Fruit fly (Drosophila melanogaster) whole organism, embryonic: ENCODE data around the gene Spt6.
A peak's percentile ranks its signal among the peaks of the same experiment; 100 is the strongest.

Experiments used
- Bdp1 ChIP-seq: fragments of 200-800 bp; sonication (Bioruptor generic); optimal IDR thresholded peaks from 3 replicates; lab custom pipeline; 2016; ENCODE audit warnings: missing biosample characterization, missing genetic modification characterization
- CG10565 ChIP-seq: fragments of 200-800 bp; sonication (Bioruptor generic); optimal IDR thresholded peaks from 3 replicates; lab custom pipeline; 2016; ENCODE audit warnings: missing biosample characterization, mild to moderate bottlenecking, missing genetic modification characterization
- CG12236 ChIP-seq: fragments of 200-800 bp; sonication (Bioruptor generic); optimal IDR thresholded peaks from 2 replicates; lab custom pipeline; 2016; ENCODE audit warnings: missing biosample characterization, missing genetic modification characterization
- CG12744 ChIP-seq: fragments of 200-800 bp; sonication (Bioruptor generic); optimal IDR thresholded peaks from 2 replicates; lab custom pipeline; 2016; ENCODE audit warnings: missing biosample characterization, missing genetic modification characterization
- CG13296 ChIP-seq: fragments of 200-800 bp; sonication (Bioruptor generic); optimal IDR thresholded peaks from 3 replicates; lab custom pipeline; 2018; ENCODE audit warnings: missing biosample characterization, mild to moderate bottlenecking, missing genetic modification characterization
- CG13775 ChIP-seq: fragments of 200-800 bp; sonication (Bioruptor generic); optimal IDR thresholded peaks from 3 replicates; lab custom pipeline; 2017; ENCODE audit warnings: missing biosample characterization, mild to moderate bottlenecking, missing genetic modification characterization
- CG14860 ChIP-seq: fragments of 200-800 bp; sonication (Bioruptor generic); IDR thresholded peaks from 3 replicates; pipeline ENCODE4 v1.3.6; 2022; ENCODE audit warnings: missing biosample characterization, missing genetic modification characterization; ENCODE audit not compliant: partially characterized antibody
- CG18599 ChIP-seq: fragments of 200-800 bp; sonication (Bioruptor generic); optimal IDR thresholded peaks from 3 replicates; lab custom pipeline; 2017; ENCODE audit warnings: missing biosample characterization, missing genetic modification characterization, mild to moderate bottlenecking, moderate library complexity, missing genetic modification reagents
- CG2129 ChIP-seq: fragments of 200-800 bp; sonication (Bioruptor generic); IDR thresholded peaks from 2 replicates; pipeline ENCODE4 v1.3.6; 2022; ENCODE audit warnings: missing biosample characterization, missing genetic modification characterization; ENCODE audit not compliant: partially characterized antibody
- CG2199 ChIP-seq: fragments of 200-800 bp; sonication (Bioruptor generic); IDR thresholded peaks from 3 replicates; pipeline ENCODE4 v1.3.6; 2022; ENCODE audit warnings: missing biosample characterization, missing genetic modification characterization
- CG30403 ChIP-seq: fragments of 200-800 bp; sonication (Bioruptor generic); optimal IDR thresholded peaks from 3 replicates; lab custom pipeline; 2016; ENCODE audit warnings: missing biosample characterization, missing genetic modification characterization
- CG33557 ChIP-seq: fragments of 200-800 bp; sonication (Bioruptor generic); optimal IDR thresholded peaks from 2 replicates; lab custom pipeline; 2019; ENCODE audit warnings: missing biosample characterization, mild to moderate bottlenecking, missing genetic modification characterization, moderate library complexity
- CG4282 ChIP-seq: fragments of 200-800 bp; sonication (Bioruptor generic); optimal IDR thresholded peaks from 2 replicates; lab custom pipeline; 2016; ENCODE audit warnings: missing biosample characterization, missing genetic modification characterization
- CG43689 ChIP-seq: fragments of 200-800 bp; sonication (Bioruptor generic); IDR thresholded peaks from 2 replicates; pipeline ENCODE4 v1.3.6; 2022; ENCODE audit warnings: missing biosample characterization, missing genetic modification characterization
- CG4820 ChIP-seq: fragments of 200-800 bp; sonication (Bioruptor generic); optimal IDR thresholded peaks from 3 replicates; lab custom pipeline; 2016; ENCODE audit warnings: missing biosample characterization, missing genetic modification characterization
- CG6791 ChIP-seq: fragments of 200-800 bp; sonication (Bioruptor generic); IDR thresholded peaks from 3 replicates; pipeline ENCODE4 v1.3.6; 2022; ENCODE audit warnings: missing biosample characterization, missing genetic modification characterization; ENCODE audit not compliant: partially characterized antibody
- CG6854 ChIP-seq: fragments of 200-800 bp; sonication (Bioruptor generic); optimal IDR thresholded peaks from 3 replicates; lab custom pipeline; 2017; ENCODE audit warnings: missing biosample characterization, mild to moderate bottlenecking, missing genetic modification characterization
- CG7987 ChIP-seq: fragments of 200-800 bp; sonication (Bioruptor generic); optimal IDR thresholded peaks from 2 replicates; lab custom pipeline; 2018; ENCODE audit warnings: missing biosample characterization, mild to moderate bottlenecking, missing genetic modification characterization, moderate library complexity
- Dek ChIP-seq: fragments of 200-800 bp; sonication (Bioruptor generic); optimal IDR thresholded peaks from 3 replicates; lab custom pipeline; 2019; ENCODE audit warnings: missing biosample characterization, mild to moderate bottlenecking, missing genetic modification characterization, moderate library complexity
- Ets65A ChIP-seq: fragments of 200-800 bp; sonication (Bioruptor generic); peaks from one replicate; lab custom pipeline; 2016; ENCODE audit warnings: missing biosample characterization, missing genetic modification characterization
- Hand ChIP-seq: fragments of 200-800 bp; sonication (Bioruptor generic); optimal IDR thresholded peaks from 2 replicates; lab custom pipeline; 2017; ENCODE audit warnings: mild to moderate bottlenecking, missing biosample characterization, missing genetic modification reagents, missing genetic modification characterization
- Hey ChIP-seq: fragments of 200-800 bp; sonication (Bioruptor generic); optimal IDR thresholded peaks from 3 replicates; lab custom pipeline; 2018; ENCODE audit warnings: missing biosample characterization, mild to moderate bottlenecking, missing genetic modification characterization
- Hr51 ChIP-seq, 2 experiments: fragments of 200-800 bp; sonication (Bioruptor generic); optimal IDR thresholded peaks; 2 replicates in 1 of 2; 3 replicates in 1 of 2; lab custom pipeline; 2016 to 2018; ENCODE audit warnings: missing biosample characterization in 2 of 2, missing genetic modification characterization in 2 of 2, mild to moderate bottlenecking in 1 of 2, moderate library complexity in 1 of 2
- Hr78 ChIP-seq, 2 experiments: fragments of 200-800 bp in 1 of 2; fragments of >200 bp in 1 of 2; sonication (Bioruptor generic) in 1 of 2; optimal IDR thresholded peaks; 2 replicates each; lab custom pipeline; 2017 to 2019; ENCODE audit warnings: missing biosample characterization in 2 of 2, missing genetic modification characterization in 2 of 2, mild to moderate bottlenecking in 1 of 2, moderate library complexity in 1 of 2
- Hsf ChIP-seq: fragments of 200-800 bp; sonication (Bioruptor generic); optimal IDR thresholded peaks from 3 replicates; lab custom pipeline; 2016; ENCODE audit warnings: missing biosample characterization, missing genetic modification characterization
- Mad ChIP-seq: fragments of 200-800 bp; sonication (Bioruptor generic); optimal IDR thresholded peaks from 2 replicates; lab custom pipeline; 2016; ENCODE audit warnings: missing biosample characterization, missing genetic modification characterization
- Med ChIP-seq: fragments of 200-800 bp; sonication (Bioruptor generic); peaks from one replicate; lab custom pipeline; 2016; ENCODE audit warnings: missing biosample characterization, missing genetic modification characterization, mild to moderate bottlenecking, inconsistent platforms, moderate library complexity
- Mrtf ChIP-seq: fragments of 200-800 bp; sonication (Bioruptor generic); IDR thresholded peaks from 3 replicates; pipeline ENCODE4 v1.3.6; 2022; ENCODE audit warnings: missing biosample characterization, missing genetic modification characterization
- Myb ChIP-seq: fragments of 200-800 bp; sonication (Bioruptor generic); optimal IDR thresholded peaks from 2 replicates; lab custom pipeline; 2016; ENCODE audit warnings: missing biosample characterization, missing genetic modification characterization
- NC2β ChIP-seq: fragments of 200-800 bp; sonication (Bioruptor generic); optimal IDR thresholded peaks from 2 replicates; lab custom pipeline; 2016; ENCODE audit warnings: missing biosample characterization, missing genetic modification characterization
- Side ChIP-seq: fragments of 200-800 bp; sonication (Bioruptor generic); optimal IDR thresholded peaks from 2 replicates; lab custom pipeline; 2016; ENCODE audit warnings: missing biosample characterization, missing genetic modification characterization
- Vsx1 ChIP-seq: fragments of 200-800 bp; sonication (Bioruptor generic); optimal IDR thresholded peaks from 2 replicates; lab custom pipeline; 2017; ENCODE audit warnings: missing biosample characterization, mild to moderate bottlenecking, missing genetic modification characterization, missing genetic modification reagents
- ara ChIP-seq: fragments of 200-800 bp; sonication (Bioruptor generic); IDR thresholded peaks from 2 replicates; pipeline ENCODE4 v1.3.6; 2022; ENCODE audit warnings: missing biosample characterization, missing genetic modification characterization
- cg ChIP-seq: fragments of 200-800 bp; sonication (Bioruptor generic); optimal IDR thresholded peaks from 3 replicates; lab custom pipeline; 2019; ENCODE audit warnings: missing biosample characterization, mild to moderate bottlenecking, missing genetic modification characterization, moderate library complexity
- dpn ChIP-seq, 2 experiments: fragments of 200-800 bp; sonication (Bioruptor generic); optimal IDR thresholded peaks; 3 replicates each; lab custom pipeline; 2016; ENCODE audit warnings: missing biosample characterization in 2 of 2, missing genetic modification characterization in 2 of 2
- dysf ChIP-seq: fragments of 200-800 bp; sonication (Bioruptor generic); IDR thresholded peaks from 3 replicates; pipeline ENCODE4 v1.3.6; 2022; ENCODE audit warnings: missing biosample characterization, missing genetic modification characterization
- exex ChIP-seq: fragments of 200-800 bp; sonication (Bioruptor generic); optimal IDR thresholded peaks from 4 replicates; lab custom pipeline; 2018; ENCODE audit warnings: missing biosample characterization, mild to moderate bottlenecking, missing genetic modification characterization, moderate library complexity
- eyg ChIP-seq: fragments of 200-800 bp; sonication (Bioruptor generic); optimal IDR thresholded peaks from 3 replicates; lab custom pipeline; 2016; ENCODE audit warnings: missing biosample characterization, missing genetic modification characterization
- lmd ChIP-seq: fragments of 200-800 bp; sonication (Bioruptor generic); IDR thresholded peaks from 2 replicates; pipeline ENCODE4 v1.3.6; 2022; ENCODE audit warnings: missing biosample characterization, missing genetic modification characterization
- luna ChIP-seq: fragments of 200-800 bp; sonication (Bioruptor generic); optimal IDR thresholded peaks from 2 replicates; lab custom pipeline; 2016; ENCODE audit warnings: missing biosample characterization, missing genetic modification characterization
- mirr ChIP-seq: fragments of 200-800 bp; sonication (Bioruptor generic); optimal IDR thresholded peaks from 3 replicates; lab custom pipeline; 2018; ENCODE audit warnings: missing biosample characterization, mild to moderate bottlenecking, missing genetic modification characterization
- peb ChIP-seq: fragments of 200-800 bp; sonication (Bioruptor generic); IDR thresholded peaks from 2 replicates; pipeline ENCODE4 v1.3.6; 2022; ENCODE audit warnings: missing biosample characterization, missing genetic modification characterization
- psq ChIP-seq: fragments of 200-800 bp; sonication (Bioruptor generic); optimal IDR thresholded peaks from 2 replicates; lab custom pipeline; 2017; ENCODE audit warnings: missing biosample characterization, missing genetic modification characterization
- pum ChIP-seq: fragments of 200-800 bp; sonication (Bioruptor generic); optimal IDR thresholded peaks from 2 replicates; lab custom pipeline; 2016; ENCODE audit warnings: missing biosample characterization, missing genetic modification characterization
- seq ChIP-seq: fragments of 200-800 bp; sonication (Bioruptor generic); IDR thresholded peaks from 2 replicates; pipeline ENCODE4 v1.3.6; 2022; ENCODE audit warnings: missing biosample characterization, missing genetic modification characterization
- sna ChIP-seq: fragments of 200-800 bp; sonication (Bioruptor generic); IDR thresholded peaks from 2 replicates; pipeline ENCODE4 v1.3.6; 2022; ENCODE audit warnings: missing biosample characterization, missing genetic modification characterization; ENCODE audit not compliant: partially characterized antibody
- sqz ChIP-seq: fragments of 200-800 bp; sonication (Bioruptor generic); optimal IDR thresholded peaks from 3 replicates; lab custom pipeline; 2018; ENCODE audit warnings: missing biosample characterization, mild to moderate bottlenecking, missing genetic modification characterization
- sug ChIP-seq: fragments of 200-800 bp; optimal IDR thresholded peaks from 2 replicates; lab custom pipeline; 2019; ENCODE audit warnings: missing biosample characterization, mild to moderate bottlenecking, missing genetic modification characterization, moderate library complexity
- vfl ChIP-seq: fragments of 200-800 bp; sonication (Bioruptor generic); optimal IDR thresholded peaks from 2 replicates; lab custom pipeline; 2016; ENCODE audit warnings: missing biosample characterization, missing genetic modification characterization
- zen2 ChIP-seq: fragments of 200-800 bp; sonication (Bioruptor generic); IDR thresholded peaks from 3 replicates; pipeline ENCODE4 v1.3.6; 2022; ENCODE audit warnings: missing biosample characterization, missing genetic modification characterization; ENCODE audit not compliant: partially characterized antibody

Gene Spt6

dm6 chrX:6263614-6264130 lies 3.9 kb upstream of the Spt6 start (continued):
- peak; percentile 24 for TF ChIP-seq pum (GFP tag; lab: Kevin White, UChicago)
- TF ChIP-seq CG12236 (GFP tag; lab: Kevin White, UChicago) = no peak
- no peak for TF ChIP-seq CG2199 (GFP tag; lab: Robert Waterston, UW)
- no peak for TF ChIP-seq luna (GFP tag; lab: Kevin White, UChicago)
- peak; percentile 95 for TF ChIP-seq sug (tag; lab: Kevin White, UChicago)
- TF ChIP-seq dysf (GFP tag; lab: Robert Waterston, UW) = peak; percentile 85
- TF ChIP-seq Dek = peak; percentile 51
- TF ChIP-seq CG12744 (GFP tag; lab: Kevin White, UChicago) = peak; percentile 49
- peak; percentile 87 for TF ChIP-seq CG13296 (GFP tag; lab: Kevin White, UChicago)
- TF ChIP-seq Myb (GFP tag; lab: Kevin White, UChicago) = no peak
- peak; percentile 95 for TF ChIP-seq Ets65A (GFP tag; lab: Kevin White, UChicago)
- TF ChIP-seq CG6791 (GFP tag; lab: Robert Waterston, UW) = no peak
- no peak for TF ChIP-seq CG33557 (GFP tag; lab: Kevin White, UChicago)
- TF ChIP-seq CG18599 (GFP tag; lab: Kevin White, UChicago) = peak; percentile 93
- no peak for TF ChIP-seq CG4282 (GFP tag; lab: Kevin White, UChicago)
- TF ChIP-seq sna (GFP tag; lab: Robert Waterston, UW) = no peak
- peak; percentile 33 for TF ChIP-seq Bdp1 (GFP tag; lab: Kevin White, UChicago)
- peak in 1 of 2 experiments; percentile 64 for TF ChIP-seq Hr78 (GFP tag; optimal IDR thresholded peaks at IDR 0.05; lab: Kevin White, UChicago)
- TF ChIP-seq vfl = peak; percentile 30
- peak; percentile 84 for TF ChIP-seq mirr (GFP tag; lab: Kevin White, UChicago)
- TF ChIP-seq exex (tag; lab: Kevin White, UChicago) = peak; percentile 87
- TF ChIP-seq cg = no peak
- 0 out of 2 replicates have a peak, but pooled peaks have one; percentile 15 for TF ChIP-seq peb (GFP tag; lab: Robert Waterston, UW)
- peak; percentile 41 for TF ChIP-seq Side (GFP tag; lab: Kevin White, UChicago)
- no peak for TF ChIP-seq CG2129 (GFP tag; lab: Robert Waterston, UW)
- peak; percentile 18 for TF ChIP-seq Hey (tag; lab: Kevin White, UChicago)
- peak; percentile 57 for TF ChIP-seq sqz
- TF ChIP-seq psq (GFP tag; lab: Kevin White, UChicago) = no peak
- no peak for TF ChIP-seq NC2β (GFP tag; lab: Kevin White, UChicago)
- peak; percentile 66 for TF ChIP-seq Vsx1 (GFP tag; lab: Kevin White, UChicago)
- TF ChIP-seq Med = peak; percentile 94
- peak; percentile 54 for TF ChIP-seq Hsf
- TF ChIP-seq CG43689 = 0 out of 2 replicates have a peak, but pooled peaks have one; percentile 20
- TF ChIP-seq ara (GFP tag; lab: Robert Waterston, UW) = peak; percentile 64; the same call in 1 of the 2 replicates
- peak; percentile 72 for TF ChIP-seq Hand (GFP tag; lab: Kevin White, UChicago)
- TF ChIP-seq eyg (GFP tag; lab: Kevin White, UChicago) = no peak
- peak; percentile 83 for TF ChIP-seq CG6854 (GFP tag; lab: Kevin White, UChicago)
- TF ChIP-seq CG13775 (GFP tag; lab: Kevin White, UChicago) = peak; percentile 70
- TF ChIP-seq CG14860 (GFP tag; lab: Robert Waterston, UW) = no peak
- peak; percentile 44 for TF ChIP-seq CG7987 (GFP tag; lab: Kevin White, UChicago)
- peak; percentile 77 for TF ChIP-seq CG30403
- TF ChIP-seq Mad (GFP tag; lab: Kevin White, UChicago) = peak; percentile 64
- TF ChIP-seq lmd (GFP tag; lab: Robert Waterston, UW) = peak; percentile 77
- peak; percentile 60 for TF ChIP-seq CG4820 (GFP tag; lab: Kevin White, UChicago)
- TF ChIP-seq dpn (GFP tag; optimal IDR thresholded peaks at IDR 0.05; lab: Kevin White, UChicago) = peak; percentile 42 to 63
- peak; percentile 4 to 87 for TF ChIP-seq Hr51 (GFP tag; optimal IDR thresholded peaks at IDR 0.05; lab: Kevin White, UChicago)
- peak; percentile 11 for TF ChIP-seq CG10565 (GFP tag; lab: Kevin White, UChicago)
- TF ChIP-seq zen2 = no peak
- TF ChIP-seq seq (GFP tag; lab: Robert Waterston, UW) = peak; percentile 82
- peak; percentile 46; the same call in 1 of the 3 replicates for TF ChIP-seq Mrtf (GFP tag; lab: Robert Waterston, UW)
